Worm (Caenorhabditis elegans) whole organism, L1 larva: ENCODE measurements around the gene Y105C5B.25.
A peak's percentile ranks its signal among the peaks of the same experiment; 100 is the strongest.

Experiments used
- C04F5.9 ChIP-seq: sonication (generic microtip); optimal IDR thresholded peaks from 2 replicates; lab custom pipeline; 2016; ENCODE audit warnings: missing genetic modification characterization, missing compliant biosample characterization
- C16A3.4 ChIP-seq: fragments of 150-350 bp; optimal IDR thresholded peaks from 2 replicates; lab custom pipeline; 2014; ENCODE audit warnings: missing biosample characterization, missing genetic modification characterization
- F16B12.6 ChIP-seq: fragments of 150-350 bp; optimal IDR thresholded peaks from 2 replicates; lab custom pipeline; 2014; ENCODE audit warnings: missing biosample characterization, missing genetic modification characterization
- aly-2 ChIP-seq: fragments of 150-350 bp; optimal IDR thresholded peaks from 2 replicates; lab custom pipeline; 2014; ENCODE audit warnings: missing biosample characterization, missing genetic modification characterization
- ama-1 ChIP-seq: fragments of 150-350 bp; optimal IDR thresholded peaks from 2 replicates; lab custom pipeline; 2014
- ceh-88 ChIP-seq: fragments of 200-800 bp; sonication (Bioruptor generic); IDR thresholded peaks from 2 replicates; pipeline ENCODE4 v1.3.6; 2022; ENCODE audit warnings: missing genetic modification characterization, missing compliant biosample characterization
- efl-1 ChIP-seq, 4 experiments: fragments of 150-350 bp; optimal IDR thresholded peaks in 3 of 4; peaks in 1 of 4; 1 replicate in 1 of 4; 2 replicates in 3 of 4; lab custom pipeline; 2014; ENCODE audit warnings: missing biosample characterization in 2 of 4, missing genetic modification characterization in 2 of 4, missing genetic modification reagents in 2 of 4
- egl-13 ChIP-seq: sonication (generic microtip); optimal IDR thresholded peaks from 2 replicates; lab custom pipeline; 2016; ENCODE audit warnings: missing genotype, missing genetic modification reagents, missing genetic modification characterization, missing compliant biosample characterization
- ets-5 ChIP-seq: fragments of 200-800 bp; sonication (Bioruptor generic); IDR thresholded peaks from 2 replicates; pipeline ENCODE4 v1.3.6; 2022; ENCODE audit warnings: missing genetic modification characterization, missing compliant biosample characterization
- fkh-10 ChIP-seq: sonication (generic microtip); optimal IDR thresholded peaks from 2 replicates; lab custom pipeline; 2017; ENCODE audit warnings: missing biosample characterization, missing genetic modification reagents, missing genetic modification characterization
- fkh-4 ChIP-seq: sonication (generic microtip); optimal IDR thresholded peaks from 2 replicates; lab custom pipeline; 2016; ENCODE audit warnings: missing compliant biosample characterization, missing genetic modification characterization, borderline replicate concordance
- fkh-8 ChIP-seq: sonication (generic microtip); optimal IDR thresholded peaks from 2 replicates; lab custom pipeline; 2016; ENCODE audit warnings: mild to moderate bottlenecking, missing genetic modification characterization, missing compliant biosample characterization
- fos-1 ChIP-seq: fragments of 150-350 bp; optimal IDR thresholded peaks from 2 replicates; lab custom pipeline; 2014; ENCODE audit warnings: missing biosample characterization, missing genetic modification characterization
- grh-1 ChIP-seq: fragments of 200-800 bp; sonication (Bioruptor generic); IDR thresholded peaks from 2 replicates; pipeline ENCODE4 v1.3.6; 2022; ENCODE audit warnings: missing genetic modification reagents, missing genetic modification characterization, missing compliant biosample characterization
- hpl-2 ChIP-seq: fragments of 150-350 bp; optimal IDR thresholded peaks from 2 replicates; lab custom pipeline; 2014; ENCODE audit warnings: missing biosample characterization, missing genetic modification reagents, missing genetic modification characterization
- irx-1 ChIP-seq: sonication (generic microtip); optimal IDR thresholded peaks from 2 replicates; lab custom pipeline; 2016; ENCODE audit warnings: missing genetic modification characterization, missing compliant biosample characterization
- jun-1 ChIP-seq: fragments of 150-350 bp; optimal IDR thresholded peaks from 2 replicates; lab custom pipeline; 2014; ENCODE audit warnings: missing biosample characterization, missing genetic modification reagents, missing genetic modification characterization
- lin-13 ChIP-seq: fragments of 150-350 bp; optimal IDR thresholded peaks from 2 replicates; lab custom pipeline; 2014; ENCODE audit warnings: missing biosample characterization, missing genetic modification reagents, missing genetic modification characterization
- lin-14 ChIP-seq: fragments of 200-800 bp; sonication (Bioruptor generic); optimal IDR thresholded peaks from 2 replicates; lab custom pipeline; 2018; ENCODE audit warnings: mild to moderate bottlenecking, missing genetic modification characterization, moderate library complexity, missing compliant biosample characterization
- lin-15B ChIP-seq: fragments of 150-350 bp; sonication (generic microtip); optimal IDR thresholded peaks from 3 replicates; lab custom pipeline; 2014; ENCODE audit warnings: missing biosample characterization, missing genetic modification characterization
- lir-3 ChIP-seq: sonication (generic microtip); optimal IDR thresholded peaks from 2 replicates; lab custom pipeline; 2016; ENCODE audit warnings: mild to moderate bottlenecking, missing genetic modification characterization, moderate library complexity, missing compliant biosample characterization; ENCODE audit not compliant: poor library complexity
- lsy-2 ChIP-seq, 2 experiments: fragments of 150-350 bp; optimal IDR thresholded peaks; 2 replicates each; lab custom pipeline; 2014; ENCODE audit warnings: missing biosample characterization in 2 of 2, missing genetic modification characterization in 2 of 2
- mab-9 ChIP-seq: fragments of 200-800 bp; sonication (Bioruptor generic); IDR thresholded peaks from 2 replicates; pipeline ENCODE4 v1.3.6; 2022; ENCODE audit warnings: missing genetic modification reagents, missing genetic modification characterization, missing compliant biosample characterization
- mdl-1 ChIP-seq, 2 experiments: fragments of 150-350 bp; optimal IDR thresholded peaks; 2 replicates each; lab custom pipeline; 2014 to 2017; ENCODE audit warnings: missing biosample characterization in 2 of 2, missing genetic modification characterization in 2 of 2, inconsistent platforms in 1 of 2
- mef-2 ChIP-seq: fragments of 150-350 bp; optimal IDR thresholded peaks from 2 replicates; lab custom pipeline; 2014; ENCODE audit warnings: missing biosample characterization, missing genetic modification characterization
- mep-1 ChIP-seq: fragments of 150-350 bp; optimal IDR thresholded peaks from 2 replicates; lab custom pipeline; 2014; ENCODE audit warnings: missing biosample characterization, missing genetic modification characterization
- nhr-11 ChIP-seq: fragments of 150-350 bp; optimal IDR thresholded peaks from 2 replicates; lab custom pipeline; 2014; ENCODE audit warnings: missing biosample characterization, missing genetic modification characterization
- nhr-12 ChIP-seq: sonication (generic microtip); optimal IDR thresholded peaks from 2 replicates; lab custom pipeline; 2017; ENCODE audit warnings: missing biosample characterization, missing genetic modification characterization
- nhr-19 ChIP-seq: fragments of 200-800 bp; sonication (Bioruptor generic); conservative IDR thresholded peaks from 2 replicates; pipeline ENCODE4 v1.3.6; 2022; ENCODE audit warnings: missing genetic modification characterization, missing compliant biosample characterization
- nhr-20 ChIP-seq: sonication (generic microtip); optimal IDR thresholded peaks from 2 replicates; lab custom pipeline; 2016; ENCODE audit warnings: mild to moderate bottlenecking, missing genetic modification characterization, missing compliant biosample characterization
- nhr-237 ChIP-seq: fragments of 150-350 bp; optimal IDR thresholded peaks from 2 replicates; lab custom pipeline; 2014; ENCODE audit warnings: missing biosample characterization, missing genetic modification characterization
- nhr-47 ChIP-seq: sonication (generic microtip); optimal IDR thresholded peaks from 2 replicates; lab custom pipeline; 2016; ENCODE audit warnings: mild to moderate bottlenecking, missing genetic modification characterization, moderate library complexity, missing compliant biosample characterization
- nhr-71 ChIP-seq: sonication (generic microtip); optimal IDR thresholded peaks from 2 replicates; lab custom pipeline; 2016; ENCODE audit warnings: mild to moderate bottlenecking, missing genetic modification characterization, moderate library complexity, missing compliant biosample characterization
- nhr-76 ChIP-seq: sonication (generic microtip); optimal IDR thresholded peaks from 2 replicates; lab custom pipeline; 2017; ENCODE audit warnings: missing biosample characterization, missing genetic modification characterization
- nhr-77 ChIP-seq: fragments of 150-350 bp; optimal IDR thresholded peaks from 2 replicates; lab custom pipeline; 2014; ENCODE audit warnings: missing biosample characterization, missing genetic modification characterization
- nhr-85 ChIP-seq: sonication (generic microtip); peaks from one replicate; lab custom pipeline; 2016; ENCODE audit warnings: missing genetic modification characterization, inconsistent platforms, missing compliant biosample characterization
- nhr-90 ChIP-seq: sonication (generic microtip); optimal IDR thresholded peaks from 2 replicates; lab custom pipeline; 2016; ENCODE audit warnings: mild to moderate bottlenecking, missing genetic modification characterization, missing compliant biosample characterization; ENCODE audit not compliant: poor library complexity
- pag-3 ChIP-seq: sonication (generic microtip); optimal IDR thresholded peaks from 2 replicates; lab custom pipeline; 2017; ENCODE audit warnings: missing genetic modification characterization, mild to moderate bottlenecking, missing compliant biosample characterization, antibody characterized with exemption, borderline replicate concordance; ENCODE audit not compliant: insufficient read depth
- pax-3 ChIP-seq: fragments of 200-800 bp; sonication (Bioruptor generic); optimal IDR thresholded peaks from 2 replicates; lab custom pipeline; 2018; ENCODE audit warnings: mild to moderate bottlenecking, missing genetic modification characterization, moderate library complexity, missing compliant biosample characterization
- snpc-4 ChIP-seq: fragments of 150-350 bp; optimal IDR thresholded peaks from 2 replicates; lab custom pipeline; 2014; ENCODE audit warnings: missing biosample characterization, missing genetic modification characterization
- snu-23 ChIP-seq: sonication (generic microtip); optimal IDR thresholded peaks from 2 replicates; lab custom pipeline; 2016; ENCODE audit warnings: missing genetic modification characterization, missing compliant biosample characterization
- sox-4 ChIP-seq: sonication (generic microtip); optimal IDR thresholded peaks from 2 replicates; lab custom pipeline; 2016; ENCODE audit warnings: missing genetic modification characterization, missing compliant biosample characterization
- sptf-1 ChIP-seq: fragments of 150-350 bp; optimal IDR thresholded peaks from 2 replicates; lab custom pipeline; 2014; ENCODE audit warnings: missing biosample characterization, missing genetic modification characterization
- tbx-2 ChIP-seq: sonication (generic microtip); optimal IDR thresholded peaks from 2 replicates; lab custom pipeline; 2016; ENCODE audit warnings: missing genetic modification characterization, missing compliant biosample characterization
- tlp-1 ChIP-seq: fragments of 150-350 bp; optimal IDR thresholded peaks from 2 replicates; lab custom pipeline; 2014; ENCODE audit warnings: missing biosample characterization, missing genetic modification characterization
- unc-130 ChIP-seq: fragments of 150-350 bp; optimal IDR thresholded peaks from 2 replicates; lab custom pipeline; 2017; ENCODE audit warnings: missing biosample characterization, missing genetic modification characterization, inconsistent platforms
- unc-62 ChIP-seq: fragments of 150-350 bp; optimal IDR thresholded peaks from 2 replicates; lab custom pipeline; 2014; ENCODE audit warnings: missing biosample characterization, missing genetic modification reagents, missing genetic modification characterization
- unc-86 ChIP-seq: sonication (generic microtip); optimal IDR thresholded peaks from 2 replicates; lab custom pipeline; 2016; ENCODE audit warnings: missing genetic modification characterization, missing compliant biosample characterization
- vab-15 ChIP-seq: sonication (generic microtip); optimal IDR thresholded peaks from 2 replicates; lab custom pipeline; 2017; ENCODE audit warnings: missing genotype, mild to moderate bottlenecking, missing genetic modification characterization, missing compliant biosample characterization
- zip-4 ChIP-seq: fragments of 200-800 bp; sonication (Bioruptor generic); optimal IDR thresholded peaks from 2 replicates; lab custom pipeline; 2018; ENCODE audit warnings: mild to moderate bottlenecking, missing genetic modification characterization, moderate library complexity, missing compliant biosample characterization

Gene Y105C5B.25

ce11 chrIV:16186008-16186407, 39.1 kb upstream of the Y105C5B.25 start:
- TF ChIP-seq unc-62, result no peak
- TF ChIP-seq grh-1 (GFP tag; lab: Robert Waterston, UW), result no peak
- TF ChIP-seq zip-4 (GFP tag; lab: Kevin White, UChicago), result no peak
- TF ChIP-seq lin-15B (tag; lab: Kevin White, UChicago), result no peak
- no peak for TF ChIP-seq C16A3.4 (tag; lab: Kevin White, UChicago)
- no peak for TF ChIP-seq lir-3 (tag; lab: Kevin White, UChicago)
- TF ChIP-seq lin-13 (GFP tag; lab: Kevin White, UChicago), result no peak
- no peak for TF ChIP-seq snpc-4 (tag; lab: Kevin White, UChicago)

- TF ChIP-seq nhr-47 (tag; lab: Kevin White, UChicago), result no peak
- no peak for TF ChIP-seq vab-15
- TF ChIP-seq unc-62, result no peak
- TF ChIP-seq irx-1 (tag; lab: Kevin White, UChicago), result no peak
- TF ChIP-seq nhr-19 (GFP tag; lab: Robert Waterston, UW), result no peak
- TF ChIP-seq unc-130 (tag; lab: Kevin White, UChicago), result no peak
- no peak for TF ChIP-seq aly-2
- TF ChIP-seq fos-1, result no peak
- no peak for TF ChIP-seq tlp-1 (tag; lab: Kevin White, UChicago)
- no peak for TF ChIP-seq C04F5.9 (tag; lab: Kevin White, UChicago)
- no peak for TF ChIP-seq ama-1 (lab: Kevin White, UChicago)
- no peak for TF ChIP-seq efl-1 (optimal IDR thresholded peaks at IDR 0.05; lab: Kevin White, UChicago)
- TF ChIP-seq efl-1 (GFP tag; optimal IDR thresholded peaks at IDR 0.05 in 1 of 2; lab: Kevin White, UChicago), result no peak
- TF ChIP-seq F16B12.6 (tag; lab: Kevin White, UChicago), result no peak
- TF ChIP-seq nhr-11 (tag; lab: Kevin White, UChicago), result no peak
- TF ChIP-seq fkh-8 (tag; lab: Kevin White, UChicago), result no peak
- no peak for TF ChIP-seq unc-86 (tag; lab: Kevin White, UChicago)
- no peak for TF ChIP-seq lin-13 (GFP tag; lab: Kevin White, UChicago)
- TF ChIP-seq sptf-1 (tag; lab: Kevin White, UChicago), result no peak
- TF ChIP-seq fkh-4 (tag; lab: Kevin White, UChicago), result no peak
- TF ChIP-seq snu-23, result no peak
These were observed 37.6 kb upstream of the Y105C5B.25 start, which contains the start of gene Y105C5B.1413 for ce11 chrIV:16184521-16184920. TSS of gene Y105C5B.1413 (minus strand) at chrIV:16184621.

- TF ChIP-seq tbx-2 (tag; lab: Kevin White, UChicago) (peak; percentile 77), nhr-77 (tag; lab: Kevin White, UChicago) (peak; percentile 66), mep-1 (tag; lab: Kevin White, UChicago) (peak; percentile 30), lin-14 (GFP tag; lab: Kevin White, UChicago) (peak; percentile 92), hpl-2 (peak; percentile 62), nhr-90 (tag; lab: Kevin White, UChicago) (peak; percentile 88), snu-23 (peak; percentile 73), lsy-2 (tag; optimal IDR thresholded peaks at IDR 0.05; lab: Kevin White, UChicago) (peak; percentile 48 to 66), nhr-19 (GFP tag; lab: Robert Waterston, UW) (peak; percentile 85), sox-4 (tag; lab: Kevin White, UChicago) (no peak), nhr-237 (peak; percentile 47), fos-1 (no peak), nhr-20 (tag; lab: Kevin White, UChicago) (peak; percentile 97), ceh-88 (GFP tag; lab: Robert Waterston, UW) (no peak), pag-3 (peak; percentile 50), nhr-47 (tag; lab: Kevin White, UChicago) (peak; percentile 61), nhr-76 (tag; lab: Kevin White, UChicago) (no peak), mdl-1 (tag; optimal IDR thresholded peaks at IDR 0.05; lab: Kevin White, UChicago) (peak in 1 of 2 experiments; percentile 77), fkh-10 (GFP tag; lab: Kevin White, UChicago) (no peak), nhr-12 (tag; lab: Kevin White, UChicago) (no peak), nhr-71 (tag; lab: Kevin White, UChicago) (peak; percentile 92), mab-9 (GFP tag; lab: Robert Waterston, UW) (no peak), nhr-85 (tag; lab: Kevin White, UChicago) (peak; percentile 99), mef-2 (tag; lab: Kevin White, UChicago) (no peak), egl-13 (tag; lab: Kevin White, UChicago) (no peak), ets-5 (no peak), pax-3 (tag; lab: Kevin White, UChicago) (no peak), jun-1 (tag; lab: Kevin White, UChicago) (peak; percentile 67)
These were observed 34.0 kb upstream of the Y105C5B.25 start for ce11 chrIV:16180898-16181482.
